Fruit fly (Drosophila melanogaster) whole organism, embryonic: ENCODE data around the gene CG15422.

ENCODE experiments used
- Awh ChIP-seq: fragments of 200-800 bp; sonication (Bioruptor generic); IDR thresholded peaks from 2 replicates; pipeline ENCODE4, ENCODE4 v1.3.6; 2022; ENCODE audit warnings: missing biosample characterization, missing genetic modification characterization
- CG10209 ChIP-seq: fragments of 200-800 bp; sonication (Bioruptor generic); optimal IDR thresholded peaks from 3 replicates; lab custom pipeline; 2017; ENCODE audit warnings: missing biosample characterization, mild to moderate bottlenecking, missing genetic modification characterization, missing genetic modification reagents
- CG10654 ChIP-seq: fragments of 200-800 bp; sonication (Bioruptor generic); optimal IDR thresholded peaks from 2 replicates; lab custom pipeline; 2016; ENCODE audit warnings: missing biosample characterization, missing genetic modification characterization
- CG12219 ChIP-seq: fragments of 200-800 bp; sonication (Bioruptor generic); optimal IDR thresholded peaks from 3 replicates; lab custom pipeline; 2018; ENCODE audit warnings: missing biosample characterization, mild to moderate bottlenecking, missing genetic modification characterization
- CG12769 ChIP-seq: fragments of 200-800 bp; sonication (Bioruptor generic); optimal IDR thresholded peaks from 2 replicates; lab custom pipeline; 2019; ENCODE audit warnings: missing biosample characterization, mild to moderate bottlenecking, missing genetic modification characterization, moderate library complexity
- CG13894 ChIP-seq: fragments of 200-800 bp; sonication (Bioruptor generic); optimal IDR thresholded peaks from 3 replicates; lab custom pipeline; 2018; ENCODE audit warnings: missing biosample characterization, mild to moderate bottlenecking, missing genetic modification characterization, moderate library complexity
- CG18011 ChIP-seq: fragments of 200-800 bp; sonication (Bioruptor generic); optimal IDR thresholded peaks from 2 replicates; lab custom pipeline; 2017; ENCODE audit warnings: missing biosample characterization, missing genetic modification characterization, mild to moderate bottlenecking, moderate library complexity, missing genotype
- CG1832 ChIP-seq: fragments of 200-800 bp; sonication (Bioruptor generic); optimal IDR thresholded peaks from 2 replicates; lab custom pipeline; 2017; ENCODE audit warnings: missing biosample characterization, mild to moderate bottlenecking, missing genetic modification characterization, inconsistent platforms
- CG2199 ChIP-seq: fragments of 200-800 bp; sonication (Bioruptor generic); IDR thresholded peaks from 3 replicates; pipeline ENCODE4 v1.3.6; 2022; ENCODE audit warnings: missing biosample characterization, missing genetic modification characterization
- CG30020 ChIP-seq: fragments of 200-800 bp; optimal IDR thresholded peaks from 2 replicates; lab custom pipeline; 2019; ENCODE audit warnings: missing biosample characterization, mild to moderate bottlenecking, missing genetic modification characterization, moderate library complexity
- CG4328 ChIP-seq: fragments of 200-800 bp; sonication (Bioruptor generic); optimal IDR thresholded peaks from 3 replicates; lab custom pipeline; 2017; ENCODE audit warnings: missing biosample characterization, missing genetic modification reagents, missing genetic modification characterization
- CG7745 ChIP-seq: fragments of 200-800 bp; sonication (Bioruptor generic); optimal IDR thresholded peaks from 2 replicates; lab custom pipeline; 2018; ENCODE audit warnings: missing biosample characterization, mild to moderate bottlenecking, missing genetic modification characterization, moderate library complexity
- Dll ChIP-seq: fragments of 200-800 bp; sonication (Bioruptor generic); IDR thresholded peaks from 4 replicates; pipeline ENCODE4 v1.3.6; 2022; ENCODE audit warnings: missing biosample characterization, missing genetic modification characterization; ENCODE audit not compliant: partially characterized antibody
- Fer1 ChIP-seq: fragments of 200-800 bp; sonication (Bioruptor generic); optimal IDR thresholded peaks from 2 replicates; lab custom pipeline; 2017; ENCODE audit warnings: missing biosample characterization, mild to moderate bottlenecking, missing genetic modification characterization
- HLH4C ChIP-seq: fragments of 200-800 bp; sonication (Bioruptor generic); IDR thresholded peaks from 3 replicates; pipeline ENCODE4 v1.3.6; 2022; ENCODE audit warnings: missing biosample characterization, missing genetic modification characterization; ENCODE audit not compliant: partially characterized antibody
- Hr39 ChIP-seq: fragments of >200 bp; optimal IDR thresholded peaks from 2 replicates; lab custom pipeline; 2017
- Hr78 ChIP-seq, 2 experiments: fragments of 200-800 bp in 1 of 2; fragments of >200 bp in 1 of 2; sonication (Bioruptor generic) in 1 of 2; optimal IDR thresholded peaks; 2 replicates each; lab custom pipeline; 2017 to 2019; ENCODE audit warnings: missing biosample characterization in 2 of 2, missing genetic modification characterization in 2 of 2, mild to moderate bottlenecking in 1 of 2, moderate library complexity in 1 of 2
- Mrtf ChIP-seq: fragments of 200-800 bp; sonication (Bioruptor generic); IDR thresholded peaks from 3 replicates; pipeline ENCODE4 v1.3.6; 2022; ENCODE audit warnings: missing biosample characterization, missing genetic modification characterization
- Side ChIP-seq: fragments of 200-800 bp; sonication (Bioruptor generic); optimal IDR thresholded peaks from 2 replicates; lab custom pipeline; 2016; ENCODE audit warnings: missing biosample characterization, missing genetic modification characterization
- Vsx1 ChIP-seq: fragments of 200-800 bp; sonication (Bioruptor generic); optimal IDR thresholded peaks from 2 replicates; lab custom pipeline; 2017; ENCODE audit warnings: missing biosample characterization, mild to moderate bottlenecking, missing genetic modification characterization, missing genetic modification reagents
- YL-1 ChIP-seq: fragments of 200-800 bp; sonication (Bioruptor generic); optimal IDR thresholded peaks from 3 replicates; lab custom pipeline; 2017; ENCODE audit warnings: missing biosample characterization, mild to moderate bottlenecking, missing genetic modification characterization
- abd-A ChIP-seq: fragments of 200-800 bp; sonication (Bioruptor generic); optimal IDR thresholded peaks from 3 replicates; lab custom pipeline; 2019; ENCODE audit warnings: missing biosample characterization, mild to moderate bottlenecking, missing genetic modification characterization, moderate library complexity
- bsh ChIP-seq, 2 experiments: fragments of 200-800 bp; sonication (Bioruptor generic); optimal IDR thresholded peaks; 2 replicates each; lab custom pipeline; 2017 to 2018; ENCODE audit warnings: mild to moderate bottlenecking in 2 of 2, missing biosample characterization in 2 of 2, missing genetic modification characterization in 2 of 2, moderate library complexity in 1 of 2
- caup ChIP-seq: fragments of 200-800 bp; sonication (Bioruptor generic); optimal IDR thresholded peaks from 3 replicates; lab custom pipeline; 2017; ENCODE audit warnings: missing biosample characterization, mild to moderate bottlenecking, missing genetic modification characterization, moderate library complexity; ENCODE audit not compliant: severe bottlenecking
- chinmo ChIP-seq: fragments of 200-800 bp; sonication (Bioruptor generic); IDR thresholded peaks from 4 replicates; pipeline ENCODE4 v1.3.6; 2022; ENCODE audit warnings: missing biosample characterization, missing genetic modification characterization; ENCODE audit not compliant: partially characterized antibody
- ci ChIP-seq: fragments of 200-800 bp; sonication (Bioruptor generic); IDR thresholded peaks from 3 replicates; pipeline ENCODE4 v1.3.6; 2022; ENCODE audit warnings: missing biosample characterization, missing genetic modification characterization
- corto ChIP-seq: fragments of 200-800 bp; sonication (Bioruptor generic); optimal IDR thresholded peaks from 2 replicates; lab custom pipeline; 2016; ENCODE audit warnings: missing biosample characterization, mild to moderate bottlenecking, missing genetic modification characterization, moderate library complexity
- eve ChIP-seq, 2 experiments: fragments of >200 bp; optimal IDR thresholded peaks; 2 replicates each; lab custom pipeline; 2017; ENCODE audit warnings: missing biosample characterization in 2 of 2, missing genetic modification characterization in 2 of 2
- ewg ChIP-seq: fragments of 200-800 bp; sonication (Bioruptor generic); optimal IDR thresholded peaks from 3 replicates; lab custom pipeline; 2017; ENCODE audit warnings: mild to moderate bottlenecking, missing biosample characterization, missing genetic modification reagents, missing genetic modification characterization
- gce ChIP-seq: fragments of 200-800 bp; sonication (Bioruptor generic); IDR thresholded peaks from 3 replicates; pipeline ENCODE4 v1.3.6; 2022; ENCODE audit warnings: missing biosample characterization, missing genetic modification characterization
- gem ChIP-seq: fragments of 200-800 bp; sonication (Bioruptor generic); optimal IDR thresholded peaks from 2 replicates; lab custom pipeline; 2019; ENCODE audit warnings: missing biosample characterization, mild to moderate bottlenecking, missing genetic modification characterization, moderate library complexity
- jumu ChIP-seq: fragments of 200-800 bp; sonication (Bioruptor generic); optimal IDR thresholded peaks from 3 replicates; lab custom pipeline; 2016; ENCODE audit warnings: missing biosample characterization, missing genetic modification characterization
- lbe ChIP-seq: fragments of 200-800 bp; sonication (Bioruptor generic); optimal IDR thresholded peaks from 2 replicates; lab custom pipeline; 2016; ENCODE audit warnings: missing biosample characterization, mild to moderate bottlenecking, missing genetic modification characterization
- oc ChIP-seq: fragments of 200-800 bp; sonication (Bioruptor generic); optimal IDR thresholded peaks from 2 replicates; lab custom pipeline; 2018; ENCODE audit warnings: missing biosample characterization, mild to moderate bottlenecking, missing genetic modification characterization, moderate library complexity
- pho ChIP-seq: fragments of 200-800 bp; sonication (Bioruptor generic); optimal IDR thresholded peaks from 2 replicates; lab custom pipeline; 2016; ENCODE audit warnings: missing biosample characterization, missing genetic modification characterization
- sd ChIP-seq: fragments of 200-800 bp; sonication (Bioruptor generic); optimal IDR thresholded peaks from 3 replicates; lab custom pipeline; 2018; ENCODE audit warnings: missing biosample characterization, mild to moderate bottlenecking, missing genetic modification characterization, moderate library complexity
- sens ChIP-seq: fragments of 200-800 bp; sonication (Bioruptor generic); peaks from one replicate; lab custom pipeline; 2016; ENCODE audit warnings: missing biosample characterization, missing genetic modification characterization
- sisA ChIP-seq: fragments of 200-800 bp; sonication (Bioruptor generic); IDR thresholded peaks from 2 replicates; pipeline ENCODE4 v1.3.6; 2022; ENCODE audit warnings: missing biosample characterization, missing genetic modification characterization
- sqz ChIP-seq: fragments of 200-800 bp; sonication (Bioruptor generic); optimal IDR thresholded peaks from 3 replicates; lab custom pipeline; 2018; ENCODE audit warnings: missing biosample characterization, mild to moderate bottlenecking, missing genetic modification characterization
- twi ChIP-seq: fragments of 200-800 bp; optimal IDR thresholded peaks from 2 replicates; lab custom pipeline; 2019; ENCODE audit warnings: missing biosample characterization, mild to moderate bottlenecking, missing genetic modification characterization, moderate library complexity
- vvl ChIP-seq: fragments of 200-800 bp; sonication (Bioruptor generic); IDR thresholded peaks from 2 replicates; pipeline ENCODE4 v1.3.6; 2022; ENCODE audit warnings: missing biosample characterization, missing genetic modification characterization
- z ChIP-seq: fragments of 200-800 bp; sonication (Bioruptor generic); IDR thresholded peaks from 3 replicates; pipeline ENCODE4 v1.3.6; 2022; ENCODE audit warnings: missing biosample characterization, missing genetic modification characterization
- zf30C ChIP-seq: fragments of 200-800 bp; sonication (Bioruptor generic); optimal IDR thresholded peaks from 3 replicates; lab custom pipeline; 2018; ENCODE audit warnings: missing biosample characterization, mild to moderate bottlenecking, missing genetic modification characterization

The CG15422 gene

DNA sequence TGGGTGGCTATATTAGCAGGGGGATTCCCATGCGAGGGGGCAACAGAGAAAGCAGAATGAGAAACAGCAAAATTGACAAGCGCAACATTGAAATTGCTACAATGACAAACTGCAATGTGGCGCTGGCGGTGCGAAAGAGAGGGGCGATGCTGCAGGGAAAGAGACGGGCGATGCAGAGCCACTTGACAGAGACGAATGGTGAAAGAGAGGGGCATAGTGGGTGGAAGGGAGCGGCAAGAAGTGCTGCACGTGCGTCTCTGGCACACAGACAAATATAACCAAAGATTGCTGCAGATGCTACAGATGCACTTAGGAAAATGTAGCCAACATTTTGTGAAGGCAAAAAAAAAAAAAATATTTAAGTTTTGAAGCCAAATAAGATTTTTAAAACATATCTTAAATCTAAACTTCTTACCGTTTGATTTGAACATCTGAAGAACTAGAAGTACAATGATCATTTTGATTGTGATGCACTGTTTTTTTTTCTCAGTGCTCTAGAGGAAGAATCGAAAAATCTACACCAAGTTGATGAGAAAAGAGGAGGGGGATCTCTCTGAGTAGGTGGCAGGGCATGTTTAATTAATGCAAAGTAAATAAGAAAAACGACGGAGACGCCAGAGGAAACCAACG, 40.5 kb downstream of the CG15422 start (continued):
- TF ChIP-seq CG18011 (no peak), Hr39 (lab: Kevin White, UChicago) (no peak), CG30020 (no peak), gce (0 out of 3 replicates have a peak, but pooled peaks have one; percentile 52), pho (GFP tag; lab: Kevin White, UChicago) (no peak)

DNA sequence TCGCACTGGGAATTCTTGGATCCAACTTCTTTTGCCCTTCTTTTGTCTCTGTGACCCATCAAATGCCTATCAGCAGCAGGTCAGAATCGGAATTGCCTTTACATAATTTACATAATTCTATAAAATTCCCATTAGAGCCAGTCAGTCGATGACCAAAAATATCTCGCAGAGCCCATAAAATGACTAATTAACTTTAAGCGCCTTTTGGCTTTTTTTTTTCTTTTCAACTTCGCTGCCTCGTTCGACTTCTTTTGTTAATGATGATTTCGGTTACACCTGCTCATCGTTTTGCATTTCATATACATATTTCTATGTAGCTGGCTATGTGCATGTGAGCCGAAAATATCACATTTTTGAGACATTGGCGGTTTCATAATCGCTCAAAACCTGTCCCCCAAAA, 47.0 kb downstream of the CG15422 start:
- no peak for TF ChIP-seq CG10654 (GFP tag; lab: Kevin White, UChicago)
- peak; percentile 55 for TF ChIP-seq CG7745 (tag; lab: Kevin White, UChicago)
- peak; percentile 23 for TF ChIP-seq CG13894
- no peak for TF ChIP-seq jumu (GFP tag; lab: Kevin White, UChicago)
- TF ChIP-seq Vsx1 (GFP tag; lab: Kevin White, UChicago), result peak; percentile 14
- TF ChIP-seq vvl, result peak; percentile 75
- peak; percentile 35 for TF ChIP-seq CG12769 (tag; lab: Kevin White, UChicago)
- no peak for TF ChIP-seq YL-1 (GFP tag; lab: Kevin White, UChicago)
- peak; percentile 42 for TF ChIP-seq oc (tag; lab: Kevin White, UChicago)
- peak; percentile 71 for TF ChIP-seq sd
- peak; percentile 74; the same call in 1 of the 2 replicates for TF ChIP-seq Awh (GFP tag; lab: Robert Waterston, UW)
- peak; percentile 91; the same call in 3 of the 4 replicates for TF ChIP-seq chinmo
- peak; percentile 88 for TF ChIP-seq abd-A (tag; lab: Kevin White, UChicago)
- TF ChIP-seq gem (tag; lab: Kevin White, UChicago), result no peak
- TF ChIP-seq, all 482 proteins: peak for 10

DNA sequence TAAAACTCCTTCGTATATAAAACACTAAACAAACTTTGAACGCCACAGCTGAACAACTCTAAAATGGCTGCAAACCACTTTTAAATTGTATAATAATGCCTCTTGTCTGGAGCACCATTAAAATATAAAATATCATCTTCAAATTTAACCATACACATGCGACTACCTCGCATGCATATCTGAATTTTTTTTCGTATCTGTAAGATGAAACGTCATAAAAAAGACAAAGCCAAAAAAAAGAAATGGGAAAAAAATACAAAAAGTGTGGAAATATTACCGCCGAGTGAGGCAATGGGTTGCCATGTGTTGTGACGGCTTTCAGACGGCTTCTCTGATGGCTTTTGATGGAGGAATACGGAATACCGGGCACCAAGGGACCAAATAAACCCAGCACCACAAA, 47.6 kb downstream of the CG15422 start:
- TF ChIP-seq CG12769 (tag; lab: Kevin White, UChicago), result peak; percentile 46
- TF ChIP-seq lbe (GFP tag; lab: Kevin White, UChicago), result no peak
- peak; percentile 58; the same call in 1 of the 3 replicates for TF ChIP-seq CG2199
- peak; percentile 50 for TF ChIP-seq sqz (GFP tag; lab: Kevin White, UChicago)
- TF ChIP-seq twi (tag; lab: Kevin White, UChicago), result peak; percentile 12
- peak; percentile 3 for TF ChIP-seq sens (GFP tag; lab: Kevin White, UChicago)

- no peak for TF ChIP-seq pho (GFP tag; lab: Kevin White, UChicago)
- no peak for TF ChIP-seq CG2199
- peak; percentile 84 for TF ChIP-seq ci (GFP tag; lab: Robert Waterston, UW)
- peak; percentile 75; the same call in 1 of the 2 replicates for TF ChIP-seq sisA (GFP tag; lab: Robert Waterston, UW)
- peak; percentile 43 for TF ChIP-seq Fer1 (GFP tag; lab: Kevin White, UChicago)
- TF ChIP-seq eve (GFP tag; optimal IDR thresholded peaks at IDR 0.05; lab: Kevin White, UChicago), result peak in 1 of 2 experiments; percentile 78
- TF ChIP-seq corto (GFP tag; lab: Kevin White, UChicago), result no peak
- peak; percentile 7 for TF ChIP-seq caup (GFP tag; lab: Kevin White, UChicago)
- TF ChIP-seq CG10209 (GFP tag; lab: Kevin White, UChicago), result peak; percentile 59
- TF ChIP-seq Hr78 (GFP tag; optimal IDR thresholded peaks at IDR 0.05; lab: Kevin White, UChicago), result peak in 1 of 2 experiments; percentile 49
- peak; percentile 47 for TF ChIP-seq CG12219
- peak; percentile 67 for TF ChIP-seq ewg (GFP tag; lab: Kevin White, UChicago)
- peak; percentile 42 to 88 for TF ChIP-seq bsh (GFP tag; optimal IDR thresholded peaks at IDR 0.05; lab: Kevin White, UChicago)
- TF ChIP-seq z (GFP tag; lab: Robert Waterston, UW), result no peak
- no peak for TF ChIP-seq HLH4C
- peak; percentile 88 for TF ChIP-seq zf30C (GFP tag; lab: Kevin White, UChicago)
- TF ChIP-seq CG4328 (GFP tag; lab: Kevin White, UChicago), result peak; percentile 2
- no peak; the same call in 2 of the 3 replicates for TF ChIP-seq Mrtf (GFP tag; lab: Robert Waterston, UW)
- no peak for TF ChIP-seq CG1832 (GFP tag; lab: Kevin White, UChicago)
- TF ChIP-seq Dll (GFP tag; lab: Robert Waterston, UW), result no peak
- TF ChIP-seq Side (GFP tag; lab: Kevin White, UChicago), result no peak
Measured at dm6 chr2L:4053421-4054091, 48.8 kb downstream of the CG15422 start.
